Worm (Caenorhabditis elegans) whole organism, early embryonic: ENCODE results near the gene zak-1.

Source experiments
- aly-1 ChIP-seq: sonication (generic microtip); optimal IDR thresholded peaks from 2 replicates; lab custom pipeline; 2016; ENCODE audit warnings: missing genetic modification characterization, missing compliant biosample characterization
- ama-1 ChIP-seq: fragments of 150-350 bp; optimal IDR thresholded peaks from 2 replicates; lab custom pipeline; 2014
- hmbx-1 ChIP-seq: sonication (generic microtip); optimal IDR thresholded peaks from 2 replicates; lab custom pipeline; 2016; ENCODE audit warnings: mild to moderate bottlenecking, missing genetic modification characterization, missing compliant biosample characterization
- tra-4 ChIP-seq: sonication (generic microtip); optimal IDR thresholded peaks from 2 replicates; lab custom pipeline; 2017; ENCODE audit warnings: missing genetic modification characterization, missing compliant biosample characterization

- TF ChIP-seq aly-1 (no peak), tra-4 (no peak), hmbx-1 (tag; lab: Kevin White, UChicago) (no peak), ama-1 (no peak)
Observed at ce11 chrIII:6819322-6819901, 37.2 kb downstream of the zak-1 start, which contains the start of gene F28F5.6.
